Worm (Caenorhabditis elegans): ENCODE measurements around the gene cyn-9.

DNA sequence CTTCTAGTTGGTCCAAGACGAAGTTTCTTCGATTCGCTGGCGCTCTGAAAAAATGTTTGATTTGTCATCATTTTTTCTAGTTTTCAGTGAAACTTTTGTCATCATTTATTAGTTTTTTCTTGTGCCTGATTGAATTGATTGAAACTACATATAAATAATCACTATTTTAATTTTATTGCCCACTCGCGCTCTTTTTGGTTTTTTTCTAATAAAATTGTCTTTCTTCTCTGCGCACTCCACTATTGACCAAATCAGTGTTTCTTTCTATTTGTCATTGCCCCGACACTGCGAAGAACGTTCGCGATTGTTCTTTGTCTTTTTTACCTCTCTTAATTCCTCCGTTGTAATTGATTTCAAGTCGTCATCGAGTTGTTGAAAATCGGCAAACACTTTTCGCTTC, 49.2 kb downstream of the cyn-9 start:
- TF ChIP-seq cog-1 (tag; optimal IDR thresholded peaks at IDR 0.05) (no peak), flt-1 (GFP tag; IDR thresholded peaks at IDR 0.05) (no peak), T22C8.4 (GFP tag; IDR thresholded peaks at IDR 0.05) (no peak), med-1 (GFP tag; optimal IDR thresholded peaks at IDR 0.05; ENCODE audit: insufficient read depth) (no peak), klf-2 (GFP tag; conservative IDR thresholded peaks at IDR 0.05) (no peak), ztf-29 (GFP tag; IDR thresholded peaks at IDR 0.05) (no peak)
